Worm (Caenorhabditis elegans): ENCODE measurements around the gene tsg-101.

tsg-101 gene

ce11 chrIV:3515412-3516046 is 1.2 kb upstream of the tsg-101 start:
- TF ChIP-seq hmg-4 (GFP tag; optimal IDR thresholded peaks at IDR 0.05) (peak; percentile 65), hmbx-1 (tag; optimal IDR thresholded peaks at IDR 0.05) (no peak)

ce11 chrIV:3509477-3510063 is 4.8 kb downstream of the tsg-101 start, which contains the start of gene ced-10:
TSS of gene ced-10 (minus strand) at chrIV:3509527.
- TF ChIP-seq pes-1 (GFP tag; IDR thresholded peaks at IDR 0.05) (no peak), tbx-37 (GFP tag; conservative IDR thresholded peaks at IDR 0.05) (no peak), hnd-1 (tag; optimal IDR thresholded peaks at IDR 0.05) (no peak), scrt-1 (GFP tag; IDR thresholded peaks at IDR 0.05) (no peak), sea-1 (GFP tag; conservative IDR thresholded peaks at IDR 0.05) (no peak)

ce11 chrIV:3505940-3506339 is 8.4 kb downstream of the tsg-101 start:
- TF ChIP-seq scrt-1 (GFP tag; IDR thresholded peaks at IDR 0.05) = no peak
- peak; percentile 41 for TF ChIP-seq ama-1 (optimal IDR thresholded peaks at IDR 0.05)

- TF ChIP-seq sea-1 (GFP tag; conservative IDR thresholded peaks at IDR 0.05) = no peak
- no peak for TF ChIP-seq hnd-1 (tag; optimal IDR thresholded peaks at IDR 0.05)
- no peak for TF ChIP-seq F13C5.2 (tag; optimal IDR thresholded peaks at IDR 0.05)
- TF ChIP-seq tbx-11 (GFP tag; IDR thresholded peaks at IDR 0.05) = no peak
- TF ChIP-seq pes-1 (GFP tag; IDR thresholded peaks at IDR 0.05) = no peak
- no peak for TF ChIP-seq ceh-13 (GFP tag; optimal IDR thresholded peaks at IDR 0.05)
- TF ChIP-seq flt-1 (GFP tag; IDR thresholded peaks at IDR 0.05) = no peak
- no peak for TF ChIP-seq hmg-4 (GFP tag; optimal IDR thresholded peaks at IDR 0.05)
Measured at ce11 chrIV:3504144-3504543, 10.2 kb downstream of the tsg-101 start, which contains the start of gene srz-83. TSS of gene srz-83 (plus strand) at chrIV:3504444.

- TF ChIP-seq F13C5.2 (tag; optimal IDR thresholded peaks at IDR 0.05) (no peak), B0310.2 (tag; optimal IDR thresholded peaks at IDR 0.05) (no peak), tbx-11 (GFP tag; IDR thresholded peaks at IDR 0.05) (no peak), ceh-13 (GFP tag; optimal IDR thresholded peaks at IDR 0.05) (no peak), ets-7 (tag; optimal IDR thresholded peaks at IDR 0.05) (no peak), tra-4 (tag; optimal IDR thresholded peaks at IDR 0.05) (no peak), ama-1 (optimal IDR thresholded peaks at IDR 0.05) (no peak), hnd-1 (tag; optimal IDR thresholded peaks at IDR 0.05) (no peak)
Measured at ce11 chrIV:3501981-3502736, 12.2 kb downstream of the tsg-101 start.

- TF ChIP-seq sea-1 (GFP tag; conservative IDR thresholded peaks at IDR 0.05) (no peak), aly-1 (tag; optimal IDR thresholded peaks at IDR 0.05) (no peak), hmg-4 (GFP tag; optimal IDR thresholded peaks at IDR 0.05) (no peak), tbx-37 (GFP tag; conservative IDR thresholded peaks at IDR 0.05) (no peak), flt-1 (GFP tag; IDR thresholded peaks at IDR 0.05) (no peak), pes-1 (GFP tag; IDR thresholded peaks at IDR 0.05) (no peak), tbx-11 (GFP tag; IDR thresholded peaks at IDR 0.05) (no peak), B0310.2 (tag; optimal IDR thresholded peaks at IDR 0.05) (no peak), hnd-1 (tag; optimal IDR thresholded peaks at IDR 0.05) (no peak), ets-7 (tag; optimal IDR thresholded peaks at IDR 0.05) (no peak), tra-4 (tag; optimal IDR thresholded peaks at IDR 0.05) (no peak), ceh-13 (GFP tag; optimal IDR thresholded peaks at IDR 0.05) (no peak), hmbx-1 (tag; optimal IDR thresholded peaks at IDR 0.05) (no peak), ceh-36 (tag; optimal IDR thresholded peaks at IDR 0.05) (no peak), ama-1 (optimal IDR thresholded peaks at IDR 0.05) (no peak), scrt-1 (GFP tag; IDR thresholded peaks at IDR 0.05) (no peak), F13C5.2 (tag; optimal IDR thresholded peaks at IDR 0.05) (no peak)
Measured at ce11 chrIV:3497909-3498308, 16.5 kb downstream of the tsg-101 start, which contains the start of gene ceh-53. TSS of gene ceh-53 (plus strand) at chrIV:3498209.

DNA sequence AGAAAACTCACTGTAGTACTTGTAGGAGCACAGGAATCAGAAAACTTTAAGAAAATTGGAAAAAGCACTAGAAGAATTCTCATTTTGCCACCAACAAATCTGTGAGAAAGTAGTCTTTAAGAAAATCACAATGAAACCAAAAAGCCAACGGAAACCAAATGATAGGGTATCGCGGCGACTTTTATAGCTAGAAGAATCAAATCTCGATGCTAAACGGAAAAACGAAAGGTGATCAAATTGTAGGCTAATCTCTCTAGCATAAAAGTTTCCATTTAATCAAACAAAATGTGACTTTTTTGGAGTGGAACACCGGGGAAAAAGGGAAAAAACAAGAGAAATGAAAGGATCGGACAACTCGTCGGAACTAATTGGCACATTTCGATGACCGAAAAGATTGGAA is 18.0 kb downstream of the tsg-101 start, which contains the start of gene C09G12.17:
C09G12.17 (minus strand) TSS at position 101 of the 400 bp plus-strand sequence.
- TF ChIP-seq ama-1 (optimal IDR thresholded peaks at IDR 0.05) = no peak
- TF ChIP-seq hnd-1 (tag; optimal IDR thresholded peaks at IDR 0.05) = no peak
- TF ChIP-seq ceh-13 (GFP tag; optimal IDR thresholded peaks at IDR 0.05) = no peak
- TF ChIP-seq scrt-1 (GFP tag; IDR thresholded peaks at IDR 0.05) = no peak
- no peak for TF ChIP-seq F13C5.2 (tag; optimal IDR thresholded peaks at IDR 0.05)
- no peak for TF ChIP-seq pes-1 (GFP tag; IDR thresholded peaks at IDR 0.05)
- TF ChIP-seq tbx-11 (GFP tag; IDR thresholded peaks at IDR 0.05) = no peak
- no peak for TF ChIP-seq hmbx-1 (tag; optimal IDR thresholded peaks at IDR 0.05)
- TF ChIP-seq ceh-36 (tag; optimal IDR thresholded peaks at IDR 0.05) = no peak
- no peak for TF ChIP-seq tbx-37 (GFP tag; conservative IDR thresholded peaks at IDR 0.05)
- no peak for TF ChIP-seq tra-4 (tag; optimal IDR thresholded peaks at IDR 0.05)
- TF ChIP-seq B0310.2 (tag; optimal IDR thresholded peaks at IDR 0.05) = no peak
- TF ChIP-seq flt-1 (GFP tag; IDR thresholded peaks at IDR 0.05) = no peak
- TF ChIP-seq hmg-4 (GFP tag; optimal IDR thresholded peaks at IDR 0.05) = no peak
- TF ChIP-seq sea-1 (GFP tag; conservative IDR thresholded peaks at IDR 0.05) = no peak
- no peak for TF ChIP-seq aly-1 (tag; optimal IDR thresholded peaks at IDR 0.05)
- TF ChIP-seq ets-7 (tag; optimal IDR thresholded peaks at IDR 0.05) = no peak

DNA sequence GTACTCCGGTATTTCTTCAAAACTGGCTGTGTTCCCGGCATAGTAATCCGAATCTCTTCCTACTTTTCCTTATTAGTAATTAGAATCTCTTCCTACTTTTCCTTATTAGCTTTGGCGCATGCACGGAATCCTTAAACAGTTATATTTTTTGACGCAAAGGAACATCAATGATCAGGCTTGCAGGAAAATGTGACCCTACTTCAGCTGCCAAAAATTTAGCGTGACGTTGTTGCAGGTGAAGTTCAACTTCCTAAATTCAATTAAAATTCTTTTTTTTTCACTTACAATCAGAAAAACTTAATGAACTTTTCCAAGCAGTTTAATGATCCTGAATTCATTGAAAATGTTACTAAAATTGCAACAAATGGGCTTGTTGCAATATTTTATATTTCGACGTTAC is 21.1 kb downstream of the tsg-101 start, which contains the start of gene srz-79:
srz-79 (plus strand) TSS at position 301 of the 400 bp plus-strand sequence.
- TF ChIP-seq ama-1 (optimal IDR thresholded peaks at IDR 0.05) (no peak), aly-1 (tag; optimal IDR thresholded peaks at IDR 0.05) (no peak), hnd-1 (tag; optimal IDR thresholded peaks at IDR 0.05) (no peak), ets-7 (tag; optimal IDR thresholded peaks at IDR 0.05) (no peak), flt-1 (GFP tag; IDR thresholded peaks at IDR 0.05) (no peak), hmg-4 (GFP tag; optimal IDR thresholded peaks at IDR 0.05) (no peak), B0310.2 (tag; optimal IDR thresholded peaks at IDR 0.05) (no peak), tra-4 (tag; optimal IDR thresholded peaks at IDR 0.05) (no peak), tbx-11 (GFP tag; IDR thresholded peaks at IDR 0.05) (no peak), F13C5.2 (tag; optimal IDR thresholded peaks at IDR 0.05) (no peak), ceh-36 (tag; optimal IDR thresholded peaks at IDR 0.05) (no peak), scrt-1 (GFP tag; IDR thresholded peaks at IDR 0.05) (no peak), sea-1 (GFP tag; conservative IDR thresholded peaks at IDR 0.05) (no peak), ceh-13 (GFP tag; optimal IDR thresholded peaks at IDR 0.05) (no peak), hmbx-1 (tag; optimal IDR thresholded peaks at IDR 0.05) (no peak)

Measured in whole organism, early embryonic.